Fruit fly (Drosophila melanogaster) whole organism, embryonic: ENCODE data around the gene CG3651.

Experiments
- Atf6 ChIP-seq: fragments of 200-800 bp; sonication (Bioruptor generic); IDR thresholded peaks from 2 replicates; pipeline ENCODE4 v1.3.6; 2022; ENCODE audit warnings: missing biosample characterization, missing genetic modification characterization
- B-H2 ChIP-seq: fragments of 200-800 bp; sonication (Bioruptor generic); optimal IDR thresholded peaks from 2 replicates; lab custom pipeline; 2018; ENCODE audit warnings: missing biosample characterization, mild to moderate bottlenecking, missing genetic modification characterization
- BtbVII ChIP-seq: fragments of 200-800 bp; sonication (Bioruptor generic); optimal IDR thresholded peaks from 3 replicates; lab custom pipeline; 2017; ENCODE audit warnings: missing biosample characterization, mild to moderate bottlenecking, missing genetic modification characterization
- CG10366 ChIP-seq: fragments of 200-800 bp; sonication (Bioruptor generic); IDR thresholded peaks from 2 replicates; pipeline ENCODE4 v1.3.6; 2022; ENCODE audit warnings: missing biosample characterization, missing genetic modification characterization
- CG10565 ChIP-seq: fragments of 200-800 bp; sonication (Bioruptor generic); optimal IDR thresholded peaks from 3 replicates; lab custom pipeline; 2016; ENCODE audit warnings: missing biosample characterization, mild to moderate bottlenecking, missing genetic modification characterization
- CG13287 ChIP-seq: fragments of 200-800 bp; sonication (Bioruptor generic); IDR thresholded peaks from 2 replicates; pipeline ENCODE4 v1.3.6; 2022; ENCODE audit warnings: missing biosample characterization, missing genetic modification characterization; ENCODE audit not compliant: partially characterized antibody
- CG13775 ChIP-seq: fragments of 200-800 bp; sonication (Bioruptor generic); optimal IDR thresholded peaks from 3 replicates; lab custom pipeline; 2017; ENCODE audit warnings: missing biosample characterization, mild to moderate bottlenecking, missing genetic modification characterization
- CG14860 ChIP-seq: fragments of 200-800 bp; sonication (Bioruptor generic); IDR thresholded peaks from 3 replicates; pipeline ENCODE4 v1.3.6; 2022; ENCODE audit warnings: missing biosample characterization, missing genetic modification characterization; ENCODE audit not compliant: partially characterized antibody
- CG15011 ChIP-seq: fragments of 200-800 bp; sonication (Bioruptor generic); optimal IDR thresholded peaks from 3 replicates; lab custom pipeline; 2018; ENCODE audit warnings: missing biosample characterization, mild to moderate bottlenecking, missing genetic modification characterization
- CG1647 ChIP-seq: fragments of 200-800 bp; sonication (Bioruptor generic); optimal IDR thresholded peaks from 3 replicates; lab custom pipeline; 2016; ENCODE audit warnings: missing biosample characterization, missing genetic modification characterization
- CG31365 ChIP-seq: fragments of 200-800 bp; sonication (Bioruptor generic); optimal IDR thresholded peaks from 2 replicates; lab custom pipeline; 2018; ENCODE audit warnings: missing biosample characterization, mild to moderate bottlenecking, missing genetic modification characterization
- CG34422 ChIP-seq: fragments of 200-800 bp; sonication (Bioruptor generic); IDR thresholded peaks from 3 replicates; pipeline ENCODE4 v1.3.6; 2022; ENCODE audit warnings: missing biosample characterization, missing genetic modification characterization
- CG43689 ChIP-seq: fragments of 200-800 bp; sonication (Bioruptor generic); IDR thresholded peaks from 2 replicates; pipeline ENCODE4 v1.3.6; 2022; ENCODE audit warnings: missing biosample characterization, missing genetic modification characterization
- CG4707 ChIP-seq: fragments of 200-800 bp; sonication (Bioruptor generic); optimal IDR thresholded peaks from 2 replicates; lab custom pipeline; 2018; ENCODE audit warnings: missing biosample characterization, mild to moderate bottlenecking, missing genetic modification characterization, moderate library complexity
- CG6254 ChIP-seq: fragments of 200-800 bp; sonication (Bioruptor generic); optimal IDR thresholded peaks from 3 replicates; lab custom pipeline; 2017; ENCODE audit warnings: mild to moderate bottlenecking, missing biosample characterization, missing genetic modification reagents, missing genetic modification characterization
- D19B ChIP-seq: fragments of 200-800 bp; sonication (Bioruptor generic); optimal IDR thresholded peaks from 2 replicates; lab custom pipeline; 2017; ENCODE audit warnings: missing biosample characterization, mild to moderate bottlenecking, missing genetic modification characterization
- Dip2 ChIP-seq: fragments of 200-800 bp; sonication (Bioruptor generic); IDR thresholded peaks from 2 replicates; pipeline ENCODE4 v1.3.6; 2022; ENCODE audit warnings: missing biosample characterization, missing genetic modification characterization
- Elba2 ChIP-seq: fragments of 200-800 bp; sonication (Bioruptor generic); optimal IDR thresholded peaks from 3 replicates; lab custom pipeline; 2016; ENCODE audit warnings: missing biosample characterization, missing genetic modification characterization
- Ets65A ChIP-seq: fragments of 200-800 bp; sonication (Bioruptor generic); peaks from one replicate; lab custom pipeline; 2016; ENCODE audit warnings: missing biosample characterization, missing genetic modification characterization
- Ets97D ChIP-seq: fragments of 200-800 bp; sonication (Bioruptor generic); optimal IDR thresholded peaks from 3 replicates; lab custom pipeline; 2016; ENCODE audit warnings: missing biosample characterization, missing genetic modification characterization
- HLH4C ChIP-seq: fragments of 200-800 bp; sonication (Bioruptor generic); IDR thresholded peaks from 3 replicates; pipeline ENCODE4 v1.3.6; 2022; ENCODE audit warnings: missing biosample characterization, missing genetic modification characterization; ENCODE audit not compliant: partially characterized antibody
- HmgZ ChIP-seq: fragments of 200-800 bp; sonication (Bioruptor generic); optimal IDR thresholded peaks from 2 replicates; lab custom pipeline; 2018; ENCODE audit warnings: missing biosample characterization, mild to moderate bottlenecking, missing genetic modification characterization
- Hr78 ChIP-seq, 2 experiments: fragments of 200-800 bp in 1 of 2; fragments of >200 bp in 1 of 2; sonication (Bioruptor generic) in 1 of 2; optimal IDR thresholded peaks; 2 replicates each; lab custom pipeline; 2017 to 2019; ENCODE audit warnings: missing biosample characterization in 2 of 2, missing genetic modification characterization in 2 of 2, mild to moderate bottlenecking in 1 of 2, moderate library complexity in 1 of 2
- NK7.1 ChIP-seq: fragments of 200-800 bp; sonication (Bioruptor generic); optimal IDR thresholded peaks from 3 replicates; lab custom pipeline; 2016; ENCODE audit warnings: missing biosample characterization, missing genetic modification characterization
- Nf-YC ChIP-seq: fragments of 200-800 bp; optimal IDR thresholded peaks from 3 replicates; lab custom pipeline; 2019; ENCODE audit warnings: missing biosample characterization, mild to moderate bottlenecking, missing genetic modification characterization, moderate library complexity
- Side ChIP-seq: fragments of 200-800 bp; sonication (Bioruptor generic); optimal IDR thresholded peaks from 2 replicates; lab custom pipeline; 2016; ENCODE audit warnings: missing biosample characterization, missing genetic modification characterization
- Sin3A ChIP-seq: fragments of >200 bp; optimal IDR thresholded peaks from 2 replicates; lab custom pipeline; 2018
- Sry-δ ChIP-seq: fragments of 200-800 bp; sonication (Bioruptor generic); optimal IDR thresholded peaks from 2 replicates; lab custom pipeline; 2016; ENCODE audit warnings: missing biosample characterization, missing genetic modification characterization
- Trl ChIP-seq, 3 experiments: fragments of >200 bp in 2 of 3; fragments of 200-800 bp in 1 of 3; sonication (Bioruptor generic) in 1 of 3; optimal IDR thresholded peaks; 2 replicates in 1 of 3; 3 replicates in 2 of 3; lab custom pipeline; 2016 to 2017; ENCODE audit warnings: missing biosample characterization in 1 of 3, missing genetic modification characterization in 1 of 3
- YL-1 ChIP-seq: fragments of 200-800 bp; sonication (Bioruptor generic); optimal IDR thresholded peaks from 3 replicates; lab custom pipeline; 2017; ENCODE audit warnings: missing biosample characterization, mild to moderate bottlenecking, missing genetic modification characterization
- bbx ChIP-seq: fragments of 200-800 bp; sonication (Bioruptor generic); IDR thresholded peaks from 2 replicates; pipeline ENCODE4 v1.3.6; 2022; ENCODE audit warnings: missing biosample characterization, missing genetic modification characterization; ENCODE audit not compliant: partially characterized antibody
- cwo ChIP-seq: fragments of 200-800 bp; sonication (Bioruptor generic); optimal IDR thresholded peaks from 3 replicates; lab custom pipeline; 2017; ENCODE audit warnings: missing biosample characterization, missing genetic modification characterization, mild to moderate bottlenecking, moderate library complexity, missing genetic modification reagents
- gce ChIP-seq: fragments of 200-800 bp; sonication (Bioruptor generic); IDR thresholded peaks from 3 replicates; pipeline ENCODE4 v1.3.6; 2022; ENCODE audit warnings: missing biosample characterization, missing genetic modification characterization
- gt ChIP-seq: fragments of 200-800 bp; sonication (Bioruptor generic); IDR thresholded peaks from 2 replicates; pipeline ENCODE4 v1.3.6; 2022; ENCODE audit warnings: missing biosample characterization, missing genetic modification characterization
- hb ChIP-seq: fragments of 200-800 bp; sonication (Bioruptor generic); IDR thresholded peaks from 3 replicates; pipeline ENCODE4 v1.3.6; 2022; ENCODE audit warnings: missing biosample characterization, missing genetic modification characterization; ENCODE audit not compliant: partially characterized antibody
- hbn ChIP-seq: fragments of 200-800 bp; sonication (Bioruptor generic); IDR thresholded peaks from 2 replicates; pipeline ENCODE4 v1.3.6; 2022; ENCODE audit warnings: missing biosample characterization, missing genetic modification characterization; ENCODE audit not compliant: partially characterized antibody
- jing ChIP-seq: fragments of 200-800 bp; sonication (Bioruptor generic); optimal IDR thresholded peaks from 2 replicates; lab custom pipeline; 2018; ENCODE audit warnings: missing biosample characterization, mild to moderate bottlenecking, missing genetic modification characterization
- knrl ChIP-seq: fragments of 200-800 bp; sonication (Bioruptor generic); IDR thresholded peaks from 3 replicates; pipeline ENCODE4 v1.3.6; 2022; ENCODE audit warnings: missing biosample characterization, missing genetic modification characterization; ENCODE audit not compliant: partially characterized antibody
- nerfin-2 ChIP-seq: fragments of 200-800 bp; sonication (Bioruptor generic); IDR thresholded peaks from 2 replicates; pipeline ENCODE4 v1.3.6; 2022; ENCODE audit warnings: missing biosample characterization, missing genetic modification characterization; ENCODE audit not compliant: partially characterized antibody
- seq ChIP-seq: fragments of 200-800 bp; sonication (Bioruptor generic); IDR thresholded peaks from 2 replicates; pipeline ENCODE4 v1.3.6; 2022; ENCODE audit warnings: missing biosample characterization, missing genetic modification characterization
- sob ChIP-seq: fragments of 200-800 bp; sonication (Bioruptor generic); IDR thresholded peaks from 2 replicates; pipeline ENCODE4 v1.3.6; 2022; ENCODE audit warnings: missing biosample characterization, missing genetic modification characterization
- tap ChIP-seq: fragments of 200-800 bp; optimal IDR thresholded peaks from 3 replicates; lab custom pipeline; 2019; ENCODE audit warnings: missing biosample characterization, mild to moderate bottlenecking, missing genetic modification characterization, moderate library complexity
- toy ChIP-seq: fragments of 200-800 bp; sonication (Bioruptor generic); IDR thresholded peaks from 2 replicates; pipeline ENCODE4 v1.3.6; 2022; ENCODE audit warnings: missing biosample characterization, missing genetic modification characterization
- vfl ChIP-seq: fragments of 200-800 bp; sonication (Bioruptor generic); optimal IDR thresholded peaks from 2 replicates; lab custom pipeline; 2016; ENCODE audit warnings: missing biosample characterization, missing genetic modification characterization
- vnd ChIP-seq: fragments of 200-800 bp; sonication (Bioruptor generic); IDR thresholded peaks from 3 replicates; pipeline ENCODE4 v1.3.6; 2022; ENCODE audit warnings: missing biosample characterization, missing genetic modification characterization; ENCODE audit not compliant: partially characterized antibody
- zen2 ChIP-seq: fragments of 200-800 bp; sonication (Bioruptor generic); IDR thresholded peaks from 3 replicates; pipeline ENCODE4 v1.3.6; 2022; ENCODE audit warnings: missing biosample characterization, missing genetic modification characterization; ENCODE audit not compliant: partially characterized antibody

CG3651 gene

dm6 chr2L:22145269-22145917, 24.3 kb downstream of the CG3651 start (continued):
- TF ChIP-seq nerfin-2 (GFP tag; lab: Robert Waterston, UW) (peak; percentile 56; the same call in 1 of the 2 replicates), Ets65A (GFP tag; lab: Kevin White, UChicago) (peak; percentile 27), Atf6 (0 out of 2 replicates have a peak, but pooled peaks have one; percentile 11), D19B (GFP tag; lab: Kevin White, UChicago) (peak; percentile 65), CG10366 (GFP tag; lab: Robert Waterston, UW) (no peak), zen2 (GFP tag; lab: Robert Waterston, UW) (peak; percentile 55; the same call in 1 of the 3 replicates), BtbVII (GFP tag; lab: Kevin White, UChicago) (no peak), hb (peak; percentile 69; the same call in 1 of the 3 replicates), Trl (optimal IDR thresholded peaks at IDR 0.05; lab: Kevin White, UChicago) (peak; percentile 21 to 29), Trl (GFP tag; optimal IDR thresholded peaks at IDR 0.05; lab: Kevin White, UChicago) (no peak), CG13287 (GFP tag; lab: Robert Waterston, UW) (peak; percentile 40; the same call in 1 of the 2 replicates)

dm6 chr2L:22146247-22146646, 25.1 kb downstream of the CG3651 start:
- no peak for TF ChIP-seq Side (GFP tag; lab: Kevin White, UChicago)
- no peak for TF ChIP-seq CG43689
- no peak for TF ChIP-seq toy (GFP tag; lab: Robert Waterston, UW)
- TF ChIP-seq CG34422 (GFP tag; lab: Robert Waterston, UW): 0 out of 3 replicates have a peak, but pooled peaks have one; percentile 18
- TF ChIP-seq knrl: peak; percentile 33; the same call in 1 of the 3 replicates
- TF ChIP-seq CG10565 (GFP tag; lab: Kevin White, UChicago): no peak
- TF ChIP-seq Elba2: no peak
- TF ChIP-seq Ets97D: no peak
- TF ChIP-seq YL-1 (GFP tag; lab: Kevin White, UChicago): no peak
- TF ChIP-seq cwo (GFP tag; lab: Kevin White, UChicago): no peak
- TF ChIP-seq Hr78 (GFP tag; optimal IDR thresholded peaks at IDR 0.05; lab: Kevin White, UChicago): no peak
- 0 out of 2 replicates have a peak, but pooled peaks have one; percentile 27 for TF ChIP-seq hbn
- no peak for TF ChIP-seq tap (tag; lab: Kevin White, UChicago)
- no peak for TF ChIP-seq CG4707 (GFP tag; lab: Kevin White, UChicago)
- peak; percentile 49; the same call in 2 of the 3 replicates for TF ChIP-seq HLH4C (GFP tag; lab: Robert Waterston, UW)
- TF ChIP-seq B-H2 (GFP tag; lab: Kevin White, UChicago): no peak
- peak; percentile 28 for TF ChIP-seq Sry-δ (GFP tag; lab: Kevin White, UChicago)
- TF ChIP-seq CG31365 (tag; lab: Kevin White, UChicago): peak; percentile 24
- 0 out of 2 replicates have a peak, but pooled peaks have one; percentile 22 for TF ChIP-seq nerfin-2 (GFP tag; lab: Robert Waterston, UW)
- no peak for TF ChIP-seq seq (GFP tag; lab: Robert Waterston, UW)
- TF ChIP-seq NK7.1 (GFP tag; lab: Kevin White, UChicago): no peak
- TF ChIP-seq CG15011 (GFP tag; lab: Kevin White, UChicago): no peak
- TF ChIP-seq vfl (GFP tag; lab: Kevin White, UChicago): no peak
- no peak for TF ChIP-seq CG13775
- TF ChIP-seq bbx: peak; percentile 26; the same call in 1 of the 2 replicates
- 0 out of 3 replicates have a peak, but pooled peaks have one; percentile 30 for TF ChIP-seq CG14860 (GFP tag; lab: Robert Waterston, UW)
- TF ChIP-seq Sin3A (lab: Kevin White, UChicago): no peak
- TF ChIP-seq sob (GFP tag; lab: Robert Waterston, UW): 0 out of 2 replicates have a peak, but pooled peaks have one; percentile 8
- no peak for TF ChIP-seq gce (GFP tag; lab: Robert Waterston, UW)
- TF ChIP-seq gt (GFP tag; lab: Robert Waterston, UW): no peak
- no peak for TF ChIP-seq Nf-YC (tag; lab: Kevin White, UChicago)
- TF ChIP-seq CG6254 (GFP tag; lab: Kevin White, UChicago): no peak
- TF ChIP-seq CG1647 (GFP tag; lab: Kevin White, UChicago): no peak
- no peak for TF ChIP-seq HmgZ (tag; lab: Kevin White, UChicago)
- TF ChIP-seq jing (GFP tag; lab: Kevin White, UChicago): no peak
- TF ChIP-seq Dip2: no peak
- no peak for TF ChIP-seq vnd (GFP tag; lab: Robert Waterston, UW)
